Worm (Caenorhabditis elegans) whole organism, young adult: ENCODE measurements around the gene ran-1.

Experiments used
- B0019.2 ChIP-seq: fragments of 200-800 bp; sonication (Bioruptor generic); conservative IDR thresholded peaks from 2 replicates; pipeline ENCODE4 v1.3.6; 2022; ENCODE audit warnings: missing genetic modification reagents, missing genetic modification characterization, missing compliant biosample characterization
- B0035.1 ChIP-seq: sonication (generic microtip); optimal IDR thresholded peaks from 2 replicates; lab custom pipeline; 2016; ENCODE audit warnings: missing genetic modification characterization, mild to moderate bottlenecking, missing compliant biosample characterization, missing genotype, missing genetic modification reagents
- B0336.3 ChIP-seq: fragments of 200-800 bp; sonication (Bioruptor generic); IDR thresholded peaks from 2 replicates; pipeline ENCODE4 v1.3.6; 2022; ENCODE audit warnings: missing genetic modification characterization, missing compliant biosample characterization
- C06A6.2 ChIP-seq: fragments of 200-800 bp; sonication (Bioruptor generic); conservative IDR thresholded peaks from 2 replicates; pipeline ENCODE4 v1.3.6; 2022; ENCODE audit warnings: missing genetic modification characterization, missing compliant biosample characterization
- F10E7.11 ChIP-seq: sonication (generic microtip); optimal IDR thresholded peaks from 2 replicates; lab custom pipeline; 2017; ENCODE audit warnings: mild to moderate bottlenecking, missing genetic modification characterization, moderate library complexity, missing compliant biosample characterization
- F22D6.2 ChIP-seq: sonication (generic microtip); optimal IDR thresholded peaks from 2 replicates; lab custom pipeline; 2016; ENCODE audit warnings: mild to moderate bottlenecking, missing genetic modification characterization, missing compliant biosample characterization
- F33H1.4 ChIP-seq: fragments of 200-800 bp; sonication (Bioruptor generic); IDR thresholded peaks from 2 replicates; pipeline ENCODE4 v1.3.6; 2022; ENCODE audit warnings: missing genetic modification reagents, missing genetic modification characterization, missing compliant biosample characterization
- F37B4.10 ChIP-seq: fragments of 200-800 bp; sonication (Bioruptor generic); IDR thresholded peaks from 2 replicates; pipeline ENCODE4 v1.3.6; 2022; ENCODE audit warnings: missing genetic modification characterization, missing compliant biosample characterization
- F49E8.2 ChIP-seq: sonication (generic microtip); optimal IDR thresholded peaks from 3 replicates; lab custom pipeline; 2017; ENCODE audit warnings: missing genetic modification characterization, mild to moderate bottlenecking, missing compliant biosample characterization, antibody characterized with exemption, moderate library complexity; ENCODE audit not compliant: insufficient read depth
- F55B11.4 ChIP-seq: sonication (generic microtip); optimal IDR thresholded peaks from 2 replicates; lab custom pipeline; 2016; ENCODE audit warnings: missing compliant biosample characterization, missing genetic modification characterization, borderline replicate concordance; ENCODE audit not compliant: insufficient read depth
- T26A5.8 ChIP-seq: sonication (generic microtip); optimal IDR thresholded peaks from 2 replicates; lab custom pipeline; 2016; ENCODE audit warnings: missing genetic modification characterization, missing compliant biosample characterization
- Y53G8AR.9 ChIP-seq: fragments of 200-800 bp; sonication (Bioruptor generic); conservative IDR thresholded peaks from 2 replicates; pipeline ENCODE4 v1.3.6; 2022; ENCODE audit warnings: missing genetic modification reagents, missing genetic modification characterization, missing compliant biosample characterization
- Y67H2A.10 ChIP-seq: fragments of 200-800 bp; sonication (Bioruptor generic); conservative IDR thresholded peaks from 2 replicates; pipeline ENCODE4 v1.3.6; 2022; ENCODE audit warnings: missing genetic modification reagents, missing genetic modification characterization, missing compliant biosample characterization
- ama-1 ChIP-seq, 3 experiments: fragments of 150-350 bp in 1 of 3; sonication (generic microtip) in 2 of 3; optimal IDR thresholded peaks; 2 replicates each; lab custom pipeline; 2014 to 2018; ENCODE audit warnings: missing biosample characterization in 2 of 3, missing genetic modification characterization in 2 of 3, missing genetic modification reagents in 2 of 3
- aptf-3 ChIP-seq: fragments of 200-800 bp; sonication (Bioruptor generic); IDR thresholded peaks from 2 replicates; pipeline ENCODE4 v1.3.6; 2022; ENCODE audit warnings: missing genetic modification characterization, missing compliant biosample characterization
- atf-7 ChIP-seq: sonication (generic microtip); optimal IDR thresholded peaks from 2 replicates; lab custom pipeline; 2017; ENCODE audit warnings: mild to moderate bottlenecking, missing genetic modification characterization, missing compliant biosample characterization
- attf-3 ChIP-seq: fragments of 200-800 bp; sonication (Bioruptor generic); conservative IDR thresholded peaks from 2 replicates; pipeline ENCODE4 v1.3.6; 2022; ENCODE audit warnings: missing genetic modification reagents, missing genetic modification characterization, missing compliant biosample characterization
- bed-2 ChIP-seq: fragments of 200-800 bp; sonication (Bioruptor generic); IDR thresholded peaks from 2 replicates; pipeline ENCODE4 v1.3.6; 2022; ENCODE audit warnings: missing genetic modification reagents, missing genetic modification characterization, missing compliant biosample characterization
- ccch-3 ChIP-seq: fragments of 200-800 bp; sonication (Bioruptor generic); optimal IDR thresholded peaks from 2 replicates; lab custom pipeline; 2018; ENCODE audit warnings: mild to moderate bottlenecking, missing genetic modification characterization, missing compliant biosample characterization
- cebp-1 ChIP-seq, 2 experiments: fragments of 200-800 bp in 1 of 2; sonication (Bioruptor generic) in 1 of 2; sonication (generic microtip) in 1 of 2; IDR thresholded peaks in 1 of 2; optimal IDR thresholded peaks in 1 of 2; 2 replicates each; pipeline versions ENCODE4 v1.3.6 to Lab custom; 2017 to 2022; ENCODE audit warnings: missing compliant biosample characterization in 2 of 2, missing genetic modification characterization in 2 of 2, mild to moderate bottlenecking in 1 of 2, missing genetic modification reagents in 1 of 2, moderate library complexity in 1 of 2
- ceh-58 ChIP-seq: fragments of 200-800 bp; sonication (Bioruptor generic); IDR thresholded peaks from 2 replicates; pipeline ENCODE4 v1.3.6; 2022; ENCODE audit warnings: missing genetic modification characterization, missing compliant biosample characterization
- chd-7 ChIP-seq: sonication (generic microtip); optimal IDR thresholded peaks from 2 replicates; lab custom pipeline; 2016; ENCODE audit warnings: mild to moderate bottlenecking, missing genetic modification characterization, moderate library complexity, missing compliant biosample characterization
- die-1 ChIP-seq: sonication (generic microtip); optimal IDR thresholded peaks from 2 replicates; lab custom pipeline; 2016; ENCODE audit warnings: missing genotype, mild to moderate bottlenecking, missing genetic modification characterization, missing compliant biosample characterization
- dpff-1 ChIP-seq: sonication (generic microtip); optimal IDR thresholded peaks from 2 replicates; lab custom pipeline; 2017; ENCODE audit warnings: mild to moderate bottlenecking, missing genetic modification characterization, missing compliant biosample characterization
- ets-4 ChIP-seq: fragments of 200-800 bp; sonication (Bioruptor generic); optimal IDR thresholded peaks from 2 replicates; lab custom pipeline; 2018; ENCODE audit warnings: mild to moderate bottlenecking, missing genetic modification characterization, missing compliant biosample characterization
- hlh-12 ChIP-seq: sonication (generic microtip); optimal IDR thresholded peaks from 2 replicates; lab custom pipeline; 2016; ENCODE audit warnings: missing genetic modification characterization, missing compliant biosample characterization
- hmg-20 ChIP-seq: fragments of 200-800 bp; sonication (Bioruptor generic); IDR thresholded peaks from 2 replicates; pipeline ENCODE4 v1.3.6; 2022; ENCODE audit warnings: missing genetic modification reagents, missing genetic modification characterization, missing compliant biosample characterization
- hrde-1 ChIP-seq: sonication (generic microtip); optimal IDR thresholded peaks from 2 replicates; lab custom pipeline; 2016; ENCODE audit warnings: missing genetic modification characterization, mild to moderate bottlenecking, missing compliant biosample characterization, moderate library complexity, missing genotype, missing genetic modification reagents, borderline replicate concordance
- madf-10 ChIP-seq: sonication (generic microtip); optimal IDR thresholded peaks from 2 replicates; lab custom pipeline; 2016; ENCODE audit warnings: mild to moderate bottlenecking, missing genetic modification characterization, missing compliant biosample characterization
- madf-3 ChIP-seq: fragments of 200-800 bp; sonication (Bioruptor generic); IDR thresholded peaks from 2 replicates; pipeline ENCODE4 v1.3.6; 2022; ENCODE audit warnings: missing genetic modification reagents, missing genetic modification characterization, missing compliant biosample characterization
- mcd-1 ChIP-seq: fragments of 200-800 bp; sonication (Bioruptor generic); IDR thresholded peaks from 2 replicates; pipeline ENCODE4 v1.3.6; 2022; ENCODE audit warnings: missing genetic modification reagents, missing genetic modification characterization, missing compliant biosample characterization
- mel-28 ChIP-seq: sonication (generic microtip); optimal IDR thresholded peaks from 2 replicates; lab custom pipeline; 2016; ENCODE audit warnings: borderline replicate concordance, mild to moderate bottlenecking, missing genetic modification characterization, missing compliant biosample characterization
- nhr-80 ChIP-seq: sonication (generic microtip); optimal IDR thresholded peaks from 2 replicates; lab custom pipeline; 2016; ENCODE audit warnings: missing genetic modification characterization, missing compliant biosample characterization
- pbrm-1 ChIP-seq: fragments of 200-800 bp; sonication (Bioruptor generic); IDR thresholded peaks from 2 replicates; pipeline ENCODE4 v1.3.6; 2022; ENCODE audit warnings: missing genetic modification reagents, missing genetic modification characterization, missing compliant biosample characterization
- rpc-1 ChIP-seq, 2 experiments: fragments of 150-350 bp in 1 of 2; sonication (generic microtip) in 1 of 2; optimal IDR thresholded peaks; 2 replicates each; lab custom pipeline; 2014 to 2018; ENCODE audit warnings: missing biosample characterization in 1 of 2, missing genetic modification characterization in 1 of 2, missing genetic modification reagents in 1 of 2, missing genotype in 1 of 2
- sea-2 ChIP-seq: fragments of 200-800 bp; sonication (Bioruptor generic); IDR thresholded peaks from 2 replicates; pipeline ENCODE4 v1.3.6; 2022; ENCODE audit warnings: missing genetic modification characterization, missing compliant biosample characterization
- snpc-1.1 ChIP-seq: sonication (generic microtip); optimal IDR thresholded peaks from 2 replicates; lab custom pipeline; 2017; ENCODE audit warnings: missing genetic modification characterization, mild to moderate bottlenecking, missing compliant biosample characterization, antibody characterized with exemption, moderate library complexity, missing genotype, missing genetic modification reagents; ENCODE audit not compliant: insufficient read depth
- snpc-4 ChIP-seq, 5 experiments: fragments of 150-350 bp in 1 of 5; sonication (generic microtip) in 4 of 5; optimal IDR thresholded peaks; 2 replicates each; lab custom pipeline; 2014 to 2018; ENCODE audit warnings: missing genetic modification characterization in 5 of 5, missing biosample characterization in 3 of 5, antibody characterized with exemption in 2 of 5, mild to moderate bottlenecking in 2 of 5, missing compliant biosample characterization in 2 of 5, missing genotype in 2 of 5, moderate library complexity in 2 of 5, missing genetic modification reagents in 1 of 5
- sptf-2 ChIP-seq: fragments of 200-800 bp; sonication (Bioruptor generic); optimal IDR thresholded peaks from 2 replicates; lab custom pipeline; 2018; ENCODE audit warnings: mild to moderate bottlenecking, missing genetic modification characterization, missing compliant biosample characterization
- tlf-1 ChIP-seq: fragments of 200-800 bp; sonication (Bioruptor generic); optimal IDR thresholded peaks from 2 replicates; lab custom pipeline; 2018; ENCODE audit warnings: mild to moderate bottlenecking, missing genetic modification characterization, missing compliant biosample characterization
- unc-62 ChIP-seq: fragments of 150-350 bp; optimal IDR thresholded peaks from 2 replicates; lab custom pipeline; 2014; ENCODE audit warnings: missing biosample characterization, missing genetic modification reagents, missing genetic modification characterization
- zim-3 ChIP-seq: sonication (generic microtip); optimal IDR thresholded peaks from 2 replicates; lab custom pipeline; 2017; ENCODE audit warnings: mild to moderate bottlenecking, missing genetic modification characterization, moderate library complexity, missing compliant biosample characterization
- ztf-22 ChIP-seq: fragments of 200-800 bp; sonication (Bioruptor generic); optimal IDR thresholded peaks from 2 replicates; lab custom pipeline; 2018; ENCODE audit warnings: mild to moderate bottlenecking, missing genetic modification characterization, moderate library complexity, missing compliant biosample characterization
- ztf-26 ChIP-seq: sonication (generic microtip); optimal IDR thresholded peaks from 2 replicates; lab custom pipeline; 2017; ENCODE audit warnings: missing genetic modification characterization, missing compliant biosample characterization
- ztf-6 ChIP-seq: fragments of 200-800 bp; sonication (Bioruptor generic); IDR thresholded peaks from 2 replicates; pipeline ENCODE4 v1.3.6; 2022; ENCODE audit warnings: missing genetic modification reagents, missing genetic modification characterization, missing compliant biosample characterization

The ran-1 gene

ce11 chrIII:10739902-10740301, 7.6 kb downstream of the ran-1 start (continued):
- TF ChIP-seq F37B4.10 (GFP tag; lab: Robert Waterston, UW) = no peak
- TF ChIP-seq Y53G8AR.9 (GFP tag; lab: Robert Waterston, UW) = 0 out of 2 replicates have a peak, but pooled peaks have one; percentile 20
- TF ChIP-seq mcd-1 (GFP tag; lab: Robert Waterston, UW) = peak; percentile 62
- TF ChIP-seq ztf-6 (GFP tag; lab: Robert Waterston, UW) = no peak
- TF ChIP-seq F49E8.2 (tag; lab: Kevin White, UChicago) = no peak
- peak; percentile 45 for TF ChIP-seq nhr-80 (tag; lab: Kevin White, UChicago)
- no peak for TF ChIP-seq F33H1.4 (GFP tag; lab: Robert Waterston, UW)
- no peak for TF ChIP-seq zim-3 (tag; lab: Kevin White, UChicago)
- TF ChIP-seq bed-2 (GFP tag; lab: Robert Waterston, UW) = no peak
- TF ChIP-seq hmg-20 = no peak
- TF ChIP-seq cebp-1 (GFP tag; IDR thresholded peaks at IDR 0.05; lab: Robert Waterston, UW) = no peak
- peak; percentile 48 for TF ChIP-seq cebp-1 (tag; optimal IDR thresholded peaks at IDR 0.05; lab: Kevin White, UChicago)
- no peak for TF ChIP-seq madf-3
- no peak for TF ChIP-seq hlh-12 (tag; lab: Kevin White, UChicago)
- peak; percentile 27 for TF ChIP-seq chd-7 (tag; lab: Kevin White, UChicago)
- no peak for TF ChIP-seq hrde-1
- peak; percentile 30 for TF ChIP-seq madf-10
- TF ChIP-seq F10E7.11 = no peak
- no peak for TF ChIP-seq attf-3 (GFP tag; lab: Robert Waterston, UW)
- TF ChIP-seq ztf-26 (tag; lab: Kevin White, UChicago) = no peak
- no peak for TF ChIP-seq rpc-1 (optimal IDR thresholded peaks at IDR 0.05; lab: Kevin White, UChicago)
- TF ChIP-seq rpc-1 (tag; optimal IDR thresholded peaks at IDR 0.05; lab: Kevin White, UChicago) = no peak
- TF ChIP-seq B0019.2 (GFP tag; lab: Robert Waterston, UW) = no peak
- TF ChIP-seq F55B11.4 (tag; lab: Kevin White, UChicago) = no peak
- no peak for TF ChIP-seq ztf-22
- no peak; the same call in 1 of the 2 replicates for TF ChIP-seq B0336.3 (GFP tag; lab: Robert Waterston, UW)
- TF ChIP-seq dpff-1 = no peak
- no peak for TF ChIP-seq tlf-1 (GFP tag; lab: Kevin White, UChicago)
- TF ChIP-seq ccch-3 (GFP tag; lab: Kevin White, UChicago) = no peak
- peak; percentile 55 for TF ChIP-seq pbrm-1 (GFP tag; lab: Robert Waterston, UW)
- TF ChIP-seq Y67H2A.10 (GFP tag; lab: Robert Waterston, UW) = no peak
- TF ChIP-seq ceh-58 (GFP tag; lab: Robert Waterston, UW) = no peak
- no peak for TF ChIP-seq mel-28 (tag; lab: Kevin White, UChicago)

ce11 chrIII:10739455-10739854, 8.1 kb downstream of the ran-1 start, which contains the start of gene smap-1:
Gene smap-1 (minus strand): TSS chrIII:10739792.
- no peak for TF ChIP-seq snpc-1.1 (tag; lab: Kevin White, UChicago)
- TF ChIP-seq sptf-2 = no peak
- no peak for TF ChIP-seq ets-4 (GFP tag; lab: Kevin White, UChicago)
- no peak for TF ChIP-seq rpc-1 (optimal IDR thresholded peaks at IDR 0.05; lab: Kevin White, UChicago)
- no peak for TF ChIP-seq rpc-1 (tag; optimal IDR thresholded peaks at IDR 0.05; lab: Kevin White, UChicago)
- TF ChIP-seq aptf-3 (GFP tag; lab: Robert Waterston, UW) = no peak
- no peak for TF ChIP-seq snpc-4 (GFP tag; optimal IDR thresholded peaks at IDR 0.05; lab: Kevin White, UChicago)
- TF ChIP-seq snpc-4 (tag; optimal IDR thresholded peaks at IDR 0.05; lab: Kevin White, UChicago) = no peak
- no peak for TF ChIP-seq B0035.1 (tag; lab: Kevin White, UChicago)
- no peak for TF ChIP-seq T26A5.8 (tag; lab: Kevin White, UChicago)
- no peak for TF ChIP-seq atf-7 (tag; lab: Kevin White, UChicago)
- no peak for TF ChIP-seq die-1 (tag; lab: Kevin White, UChicago)
- no peak for TF ChIP-seq F22D6.2 (tag; lab: Kevin White, UChicago)
- TF ChIP-seq ama-1 (optimal IDR thresholded peaks at IDR 0.05; lab: Kevin White, UChicago) = no peak
- no peak for TF ChIP-seq ama-1 (GFP tag; optimal IDR thresholded peaks at IDR 0.05; lab: Kevin White, UChicago)
- TF ChIP-seq sea-2 (GFP tag; lab: Robert Waterston, UW) = no peak
- no peak for TF ChIP-seq C06A6.2 (GFP tag; lab: Robert Waterston, UW)
- TF ChIP-seq B0019.2 (GFP tag; lab: Robert Waterston, UW) = no peak
- no peak for TF ChIP-seq unc-62 (GFP tag; lab: Kevin White, UChicago)
